Worm (Caenorhabditis elegans): ENCODE measurements around the gene faah-5.
"Not testable (repeated sequence)": the region's sequence is repeated elsewhere in the genome, so short reads cannot be mapped to it uniquely, and the experiment has no call there.

DNA sequence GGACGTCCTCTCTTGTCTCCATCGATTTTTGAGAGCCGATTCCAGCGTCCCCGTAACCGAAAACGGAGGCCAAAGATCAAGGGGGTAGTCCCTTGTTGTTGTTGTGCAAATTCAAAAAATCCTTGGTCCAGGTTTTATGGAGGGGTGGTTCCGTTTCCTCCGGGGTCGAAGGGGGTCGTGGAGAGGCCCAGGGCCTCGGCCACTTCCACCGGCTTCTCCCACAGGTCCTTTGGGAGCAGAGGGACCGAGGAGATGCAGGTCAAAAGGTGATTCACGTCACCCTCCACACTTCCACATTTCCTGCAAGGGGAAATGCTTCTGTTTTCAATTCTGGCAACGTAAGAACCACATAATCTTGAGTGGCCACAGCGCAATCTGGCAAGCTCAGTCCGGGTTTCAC is 7.5 kb downstream of the faah-5 start, which contains the start of gene fbxb-22:
- not testable (repeated sequence) for TF ChIP-seq F13C5.2 (tag; optimal IDR thresholded peaks at IDR 0.05); tbx-11 (GFP tag; IDR thresholded peaks at IDR 0.05); ceh-13 (GFP tag; optimal IDR thresholded peaks at IDR 0.05); ama-1 (optimal IDR thresholded peaks at IDR 0.05); aly-1 (tag; optimal IDR thresholded peaks at IDR 0.05); pes-1 (GFP tag; IDR thresholded peaks at IDR 0.05); flt-1 (GFP tag; IDR thresholded peaks at IDR 0.05); tbx-37 (GFP tag; conservative IDR thresholded peaks at IDR 0.05); hnd-1 (tag; optimal IDR thresholded peaks at IDR 0.05); hmg-4 (GFP tag; optimal IDR thresholded peaks at IDR 0.05); scrt-1 (GFP tag; IDR thresholded peaks at IDR 0.05); B0310.2 (tag; optimal IDR thresholded peaks at IDR 0.05)
